Fruit fly (Drosophila melanogaster) whole organism, embryonic: ENCODE data around the gene zetaCOP.

Experiments
- ATbp ChIP-seq: fragments of 200-800 bp; sonication (Bioruptor generic); optimal IDR thresholded peaks from 2 replicates; lab custom pipeline; 2017; ENCODE audit warnings: missing biosample characterization, mild to moderate bottlenecking, missing genetic modification characterization, missing genetic modification reagents
- Asciz ChIP-seq: fragments of 200-800 bp; sonication (Bioruptor generic); optimal IDR thresholded peaks from 2 replicates; lab custom pipeline; 2017; ENCODE audit warnings: missing biosample characterization, mild to moderate bottlenecking, missing genetic modification characterization, missing genetic modification reagents
- CG10959 ChIP-seq: fragments of 200-800 bp; sonication (Bioruptor generic); IDR thresholded peaks from 2 replicates; pipeline ENCODE4 v1.3.6; 2022; ENCODE audit warnings: missing biosample characterization, missing genetic modification characterization
- CG10979 ChIP-seq: fragments of 200-800 bp; sonication (Bioruptor generic); optimal IDR thresholded peaks from 2 replicates; lab custom pipeline; 2018; ENCODE audit warnings: missing biosample characterization, mild to moderate bottlenecking, missing genetic modification characterization, moderate library complexity
- CG11247 ChIP-seq: fragments of 200-800 bp; sonication (Bioruptor generic); IDR thresholded peaks from 2 replicates; pipeline ENCODE4 v1.3.6; 2022; ENCODE audit warnings: missing biosample characterization, missing genetic modification characterization
- CG12391 ChIP-seq: fragments of 200-800 bp; sonication (Bioruptor generic); optimal IDR thresholded peaks from 3 replicates; lab custom pipeline; 2018; ENCODE audit warnings: missing biosample characterization, mild to moderate bottlenecking, missing genetic modification characterization, moderate library complexity
- CG13123 ChIP-seq: fragments of 200-800 bp; sonication (Bioruptor generic); optimal IDR thresholded peaks from 2 replicates; lab custom pipeline; 2016; ENCODE audit warnings: missing biosample characterization, missing genetic modification characterization
- CG13424 ChIP-seq: fragments of 200-800 bp; sonication (Bioruptor generic); optimal IDR thresholded peaks from 2 replicates; lab custom pipeline; 2019; ENCODE audit warnings: missing biosample characterization, mild to moderate bottlenecking, missing genetic modification characterization, moderate library complexity
- CG15601 ChIP-seq: fragments of 200-800 bp; sonication (Bioruptor generic); optimal IDR thresholded peaks from 3 replicates; lab custom pipeline; 2019; ENCODE audit warnings: missing biosample characterization, mild to moderate bottlenecking, missing genetic modification characterization, moderate library complexity
- CG15696 ChIP-seq: fragments of 200-800 bp; sonication (Bioruptor generic); optimal IDR thresholded peaks from 2 replicates; lab custom pipeline; 2019; ENCODE audit warnings: missing biosample characterization, mild to moderate bottlenecking, missing genetic modification characterization, moderate library complexity
- CG1647 ChIP-seq: fragments of 200-800 bp; sonication (Bioruptor generic); optimal IDR thresholded peaks from 3 replicates; lab custom pipeline; 2016; ENCODE audit warnings: missing biosample characterization, missing genetic modification characterization
- CG17829 ChIP-seq: fragments of 200-800 bp; optimal IDR thresholded peaks from 2 replicates; lab custom pipeline; 2019; ENCODE audit warnings: missing biosample characterization, mild to moderate bottlenecking, missing genetic modification characterization, moderate library complexity
- CG2678 ChIP-seq: fragments of 200-800 bp; sonication (Bioruptor generic); optimal IDR thresholded peaks from 3 replicates; lab custom pipeline; 2019; ENCODE audit warnings: missing biosample characterization, mild to moderate bottlenecking, missing genetic modification characterization, moderate library complexity
- CG4328 ChIP-seq: fragments of 200-800 bp; sonication (Bioruptor generic); optimal IDR thresholded peaks from 3 replicates; lab custom pipeline; 2017; ENCODE audit warnings: missing biosample characterization, missing genetic modification reagents, missing genetic modification characterization
- CG5953 ChIP-seq: fragments of 200-800 bp; sonication (Bioruptor generic); IDR thresholded peaks from 2 replicates; pipeline ENCODE4 v1.3.6; 2022; ENCODE audit warnings: missing biosample characterization, missing genetic modification characterization
- CG6254 ChIP-seq: fragments of 200-800 bp; sonication (Bioruptor generic); optimal IDR thresholded peaks from 3 replicates; lab custom pipeline; 2017; ENCODE audit warnings: mild to moderate bottlenecking, missing biosample characterization, missing genetic modification reagents, missing genetic modification characterization
- CG7357 ChIP-seq: fragments of 200-800 bp; sonication (Bioruptor generic); IDR thresholded peaks from 3 replicates; pipeline ENCODE4 v1.3.6; 2022; ENCODE audit warnings: missing biosample characterization, missing genetic modification characterization
- CG7928 ChIP-seq: fragments of 200-800 bp; sonication (Bioruptor generic); optimal IDR thresholded peaks from 2 replicates; lab custom pipeline; 2017; ENCODE audit warnings: missing biosample characterization, mild to moderate bottlenecking, missing genetic modification characterization
- CG8281 ChIP-seq: fragments of 200-800 bp; sonication (Bioruptor generic); optimal IDR thresholded peaks from 2 replicates; lab custom pipeline; 2018; ENCODE audit warnings: missing biosample characterization, mild to moderate bottlenecking, missing genetic modification characterization, moderate library complexity
- CG8290 ChIP-seq, 3 experiments: fragments of 200-800 bp; sonication (Bioruptor generic); optimal IDR thresholded peaks; 2 replicates each; lab custom pipeline; 2016 to 2019; ENCODE audit warnings: missing biosample characterization in 3 of 3, missing genetic modification characterization in 3 of 3, mild to moderate bottlenecking in 2 of 3, moderate library complexity in 1 of 3
- CG8359 ChIP-seq: fragments of 200-800 bp; sonication (Bioruptor generic); optimal IDR thresholded peaks from 2 replicates; lab custom pipeline; 2017; ENCODE audit warnings: missing biosample characterization, mild to moderate bottlenecking, missing genetic modification characterization, borderline replicate concordance
- ERR ChIP-seq: fragments of 200-800 bp; sonication (Bioruptor generic); optimal IDR thresholded peaks from 2 replicates; lab custom pipeline; 2016; ENCODE audit warnings: missing biosample characterization, missing genetic modification characterization
- H2.0 ChIP-seq: fragments of 200-800 bp; sonication (Bioruptor generic); IDR thresholded peaks from 2 replicates; pipeline ENCODE4 v1.3.6; 2022; ENCODE audit warnings: missing biosample characterization, missing genetic modification characterization
- HHEX ChIP-seq: fragments of 200-800 bp; sonication (Bioruptor generic); optimal IDR thresholded peaks from 3 replicates; lab custom pipeline; 2017; ENCODE audit warnings: missing biosample characterization, mild to moderate bottlenecking, missing genetic modification characterization, missing genetic modification reagents
- Hr51 ChIP-seq, 2 experiments: fragments of 200-800 bp; sonication (Bioruptor generic); optimal IDR thresholded peaks; 2 replicates in 1 of 2; 3 replicates in 1 of 2; lab custom pipeline; 2016 to 2018; ENCODE audit warnings: missing biosample characterization in 2 of 2, missing genetic modification characterization in 2 of 2, mild to moderate bottlenecking in 1 of 2, moderate library complexity in 1 of 2
- Nf-YA ChIP-seq: fragments of 200-800 bp; sonication (Bioruptor generic); IDR thresholded peaks from 2 replicates; pipeline ENCODE4 v1.3.6; 2022; ENCODE audit warnings: missing biosample characterization, missing genetic modification characterization
- Pdp1 ChIP-seq, 2 experiments: fragments of 200-800 bp; sonication (Bioruptor generic); optimal IDR thresholded peaks; 3 replicates each; lab custom pipeline; 2016; ENCODE audit warnings: missing biosample characterization in 2 of 2, missing genetic modification characterization in 2 of 2, mild to moderate bottlenecking in 1 of 2, moderate library complexity in 1 of 2
- Stat92E ChIP-seq, 3 experiments: fragments of >200 bp in 2 of 3; fragments of 200-800 bp in 1 of 3; sonication (Bioruptor generic) in 1 of 3; optimal IDR thresholded peaks; 2 replicates each; lab custom pipeline; 2017 to 2019; ENCODE audit warnings: missing biosample characterization in 3 of 3, missing genetic modification characterization in 3 of 3, mild to moderate bottlenecking in 1 of 3, moderate library complexity in 1 of 3
- az2 ChIP-seq: fragments of 200-800 bp; sonication (Bioruptor generic); optimal IDR thresholded peaks from 3 replicates; lab custom pipeline; 2016; ENCODE audit warnings: missing biosample characterization, missing genetic modification characterization
- cad ChIP-seq: fragments of >200 bp; optimal IDR thresholded peaks from 2 replicates; lab custom pipeline; 2017; ENCODE audit warnings: missing biosample characterization, missing genetic modification characterization
- danr ChIP-seq: fragments of 200-800 bp; sonication (Bioruptor generic); IDR thresholded peaks from 2 replicates; pipeline ENCODE4 v1.3.6; 2022; ENCODE audit warnings: missing biosample characterization, missing genetic modification characterization
- gem ChIP-seq: fragments of 200-800 bp; sonication (Bioruptor generic); optimal IDR thresholded peaks from 2 replicates; lab custom pipeline; 2019; ENCODE audit warnings: missing biosample characterization, mild to moderate bottlenecking, missing genetic modification characterization, moderate library complexity
- gt ChIP-seq: fragments of 200-800 bp; sonication (Bioruptor generic); IDR thresholded peaks from 2 replicates; pipeline ENCODE4 v1.3.6; 2022; ENCODE audit warnings: missing biosample characterization, missing genetic modification characterization
- hb ChIP-seq: fragments of 200-800 bp; sonication (Bioruptor generic); IDR thresholded peaks from 3 replicates; pipeline ENCODE4 v1.3.6; 2022; ENCODE audit warnings: missing biosample characterization, missing genetic modification characterization; ENCODE audit not compliant: partially characterized antibody
- kay ChIP-seq: fragments of 200-800 bp; sonication (Bioruptor generic); optimal IDR thresholded peaks from 2 replicates; lab custom pipeline; 2016; ENCODE audit warnings: missing biosample characterization, missing genetic modification characterization
- lab ChIP-seq: fragments of 200-800 bp; sonication (Bioruptor generic); optimal IDR thresholded peaks from 3 replicates; lab custom pipeline; 2017; ENCODE audit warnings: missing biosample characterization, missing genetic modification characterization, mild to moderate bottlenecking, moderate library complexity, missing genetic modification reagents
- lmd ChIP-seq: fragments of 200-800 bp; sonication (Bioruptor generic); IDR thresholded peaks from 2 replicates; pipeline ENCODE4 v1.3.6; 2022; ENCODE audit warnings: missing biosample characterization, missing genetic modification characterization
- nau ChIP-seq: fragments of 200-800 bp; sonication (Bioruptor generic); optimal IDR thresholded peaks from 3 replicates; lab custom pipeline; 2017; ENCODE audit warnings: missing biosample characterization, mild to moderate bottlenecking, missing genetic modification characterization, missing genetic modification reagents
- nom ChIP-seq: fragments of 200-800 bp; sonication (Bioruptor generic); optimal IDR thresholded peaks from 2 replicates; lab custom pipeline; 2017; ENCODE audit warnings: missing biosample characterization, missing genetic modification characterization, mild to moderate bottlenecking, moderate library complexity, missing genetic modification reagents
- odd ChIP-seq: fragments of 200-800 bp; sonication (Bioruptor generic); optimal IDR thresholded peaks from 2 replicates; lab custom pipeline; 2017; ENCODE audit warnings: missing biosample characterization, mild to moderate bottlenecking, missing genetic modification characterization
- pan ChIP-seq, 4 experiments: fragments of >200 bp in 3 of 4; fragments of 200-800 bp in 1 of 4; sonication (Bioruptor generic) in 1 of 4; optimal IDR thresholded peaks in 3 of 4; IDR thresholded peaks in 1 of 4; 2 replicates each; pipeline versions ENCODE4 v1.3.6 to Lab custom; 2017 to 2022; ENCODE audit warnings: missing biosample characterization in 2 of 4, missing genetic modification characterization in 2 of 4, mixed read lengths in 1 of 4
- ranshi ChIP-seq: fragments of 200-800 bp; sonication (Bioruptor generic); IDR thresholded peaks from 2 replicates; pipeline ENCODE4 v1.3.6; 2022; ENCODE audit warnings: missing biosample characterization, missing genetic modification characterization
- scrt ChIP-seq: fragments of 200-800 bp; sonication (Bioruptor generic); optimal IDR thresholded peaks from 2 replicates; lab custom pipeline; 2018; ENCODE audit warnings: missing biosample characterization, mild to moderate bottlenecking, missing genetic modification characterization, moderate library complexity
- seq ChIP-seq: fragments of 200-800 bp; sonication (Bioruptor generic); IDR thresholded peaks from 2 replicates; pipeline ENCODE4 v1.3.6; 2022; ENCODE audit warnings: missing biosample characterization, missing genetic modification characterization
- tup ChIP-seq: fragments of 200-800 bp; sonication (Bioruptor generic); optimal IDR thresholded peaks from 2 replicates; lab custom pipeline; 2016; ENCODE audit warnings: missing biosample characterization, mild to moderate bottlenecking, missing genetic modification characterization, moderate library complexity
- vfl ChIP-seq: fragments of 200-800 bp; sonication (Bioruptor generic); optimal IDR thresholded peaks from 2 replicates; lab custom pipeline; 2016; ENCODE audit warnings: missing biosample characterization, missing genetic modification characterization
- wor ChIP-seq: fragments of 200-800 bp; sonication (Bioruptor generic); IDR thresholded peaks from 2 replicates; pipeline ENCODE4 v1.3.6; 2022; ENCODE audit warnings: missing biosample characterization, missing genetic modification characterization
- zen2 ChIP-seq: fragments of 200-800 bp; sonication (Bioruptor generic); IDR thresholded peaks from 3 replicates; pipeline ENCODE4 v1.3.6; 2022; ENCODE audit warnings: missing biosample characterization, missing genetic modification characterization; ENCODE audit not compliant: partially characterized antibody

The zetaCOP gene

dm6 chr3L:16697069-16697468 lies 23.7 kb upstream of the zetaCOP start (continued):
- TF ChIP-seq Asciz (GFP tag; lab: Kevin White, UChicago) (peak; percentile 1), CG17829 (tag; lab: Kevin White, UChicago) (peak; percentile 39), lmd (0 out of 2 replicates have a peak, but pooled peaks have one; percentile 29), vfl (GFP tag; lab: Kevin White, UChicago) (no peak), pan (optimal IDR thresholded peaks at IDR 0.05; lab: Kevin White, UChicago) (no peak), pan (GFP tag; optimal IDR thresholded peaks at IDR 0.05 in 1 of 2, IDR thresholded peaks at IDR 0.05 in 1 of 2) (peak in 1 of 2 experiments; percentile 64), CG10979 (tag; lab: Kevin White, UChicago) (peak; percentile 49), CG8290 (GFP tag; optimal IDR thresholded peaks at IDR 0.05; lab: Kevin White, UChicago) (no peak), CG8290 (tag; optimal IDR thresholded peaks at IDR 0.05; lab: Kevin White, UChicago) (no peak), CG7357 (GFP tag; lab: Robert Waterston, UW) (no peak), az2 (GFP tag; lab: Kevin White, UChicago) (peak; percentile 35), CG15696 (tag; lab: Kevin White, UChicago) (no peak), ERR (GFP tag; lab: Kevin White, UChicago) (no peak), CG10959 (GFP tag; lab: Robert Waterston, UW) (no peak), CG4328 (GFP tag; lab: Kevin White, UChicago) (no peak), odd (GFP tag; lab: Kevin White, UChicago) (no peak), lab (GFP tag; lab: Kevin White, UChicago) (peak; percentile 3), tup (GFP tag; lab: Kevin White, UChicago) (no peak), kay (GFP tag; lab: Kevin White, UChicago) (no peak), gt (GFP tag; lab: Robert Waterston, UW) (no peak), nau (GFP tag; lab: Kevin White, UChicago) (no peak), CG13123 (no peak), seq (0 out of 2 replicates have a peak, but pooled peaks have one; percentile 22), CG5953 (no peak), Pdp1 (GFP tag; optimal IDR thresholded peaks at IDR 0.05; lab: Kevin White, UChicago) (no peak), HHEX (no peak), CG12391 (tag; lab: Kevin White, UChicago) (peak; percentile 63), Nf-YA (GFP tag; lab: Robert Waterston, UW) (peak; percentile 40; the same call in 1 of the 2 replicates), CG11247 (no peak), Hr51 (GFP tag; optimal IDR thresholded peaks at IDR 0.05; lab: Kevin White, UChicago) (peak in 1 of 2 experiments; percentile 72), CG2678 (tag; lab: Kevin White, UChicago) (peak; percentile 67), ATbp (GFP tag; lab: Kevin White, UChicago) (no peak), nom (GFP tag; lab: Kevin White, UChicago) (no peak), zen2 (no peak), wor (GFP tag; lab: Robert Waterston, UW) (0 out of 2 replicates have a peak, but pooled peaks have one; percentile 18), cad (GFP tag; lab: Kevin White, UChicago) (no peak), H2.0 (GFP tag; lab: Robert Waterston, UW) (peak; percentile 60), scrt (GFP tag; lab: Kevin White, UChicago) (no peak), CG1647 (GFP tag; lab: Kevin White, UChicago) (no peak), CG15601 (tag; lab: Kevin White, UChicago) (peak; percentile 4), danr (GFP tag; lab: Robert Waterston, UW) (0 out of 2 replicates have a peak, but pooled peaks have one; percentile 16), CG13424 (peak; percentile 39), Stat92E (GFP tag; optimal IDR thresholded peaks at IDR 0.05; lab: Kevin White, UChicago) (no peak), gem (tag; lab: Kevin White, UChicago) (peak; percentile 69), CG8281 (no peak), CG7928 (no peak), ranshi (GFP tag; lab: Robert Waterston, UW) (0 out of 2 replicates have a peak, but pooled peaks have one; percentile 19), CG8359 (GFP tag; lab: Kevin White, UChicago) (no peak), hb (GFP tag; lab: Robert Waterston, UW) (no peak), CG6254 (GFP tag; lab: Kevin White, UChicago) (no peak)
